ENCODE assay signal across 4 worm cellular contexts in genomic region chrX:3945681-3946080, ce11.
A peak's percentile ranks its signal among the peaks of the same experiment; 100 is the strongest.
TF ChIP-seq lines count a peak whose summit lies in the region.

No protein-coding gene starts in this region.

TF ChIP-seq in whole organism, L2 larva, 48 proteins besides CTCF, POLR2A, EP300 and RAD21:
- TF ChIP-seq nhr-237 (tag; optimal IDR thresholded peaks at IDR 0.05; lab: Kevin White, UChicago) = no peak
- TF ChIP-seq ceh-82 (tag; optimal IDR thresholded peaks at IDR 0.05; lab: Kevin White, UChicago) = no peak
- no peak for TF ChIP-seq aly-2 (tag; optimal IDR thresholded peaks at IDR 0.05; lab: Kevin White, UChicago)
- peak; percentile 34 for TF ChIP-seq unc-55 (GFP tag; optimal IDR thresholded peaks at IDR 0.05; lab: Kevin White, UChicago)
- no peak for TF ChIP-seq dmd-4 (tag; optimal IDR thresholded peaks at IDR 0.05; lab: Kevin White, UChicago)
- TF ChIP-seq mab-5 (tag; optimal IDR thresholded peaks at IDR 0.05; lab: Kevin White, UChicago) = peak; percentile 29
- TF ChIP-seq zag-1 (tag; optimal IDR thresholded peaks at IDR 0.05; lab: Kevin White, UChicago) = peak; percentile 32
- peak; percentile 35 for TF ChIP-seq lin-11 (tag; optimal IDR thresholded peaks at IDR 0.05; lab: Kevin White, UChicago)
- TF ChIP-seq crh-2 (tag; optimal IDR thresholded peaks at IDR 0.05; lab: Kevin White, UChicago) = peak; percentile 31
- peak; percentile 3 for TF ChIP-seq sem-4 (tag; optimal IDR thresholded peaks at IDR 0.05; lab: Kevin White, UChicago)
- peak; percentile 43 for TF ChIP-seq C34F6.9 (tag; optimal IDR thresholded peaks at IDR 0.05; lab: Kevin White, UChicago)
- TF ChIP-seq fos-1 (tag; optimal IDR thresholded peaks at IDR 0.05; lab: Kevin White, UChicago) = no peak
- no peak for TF ChIP-seq R02D3.7 (tag; optimal IDR thresholded peaks at IDR 0.05; lab: Kevin White, UChicago)
- peak in 1 of 2 experiments; percentile 21 for TF ChIP-seq mdl-1 (tag; optimal IDR thresholded peaks at IDR 0.05; lab: Kevin White, UChicago)
- TF ChIP-seq nhr-129 (tag; optimal IDR thresholded peaks at IDR 0.05; lab: Kevin White, UChicago) = peak; percentile 70
- TF ChIP-seq sma-9 (GFP tag; optimal IDR thresholded peaks at IDR 0.05; lab: Kevin White, UChicago) = peak; percentile 47
- TF ChIP-seq sma-9 (tag; optimal IDR thresholded peaks at IDR 0.05; lab: Kevin White, UChicago) = no peak
- peak; percentile 75 for TF ChIP-seq F13H6.1 (tag; optimal IDR thresholded peaks at IDR 0.05; lab: Kevin White, UChicago)
- no peak for TF ChIP-seq peb-1 (tag; optimal IDR thresholded peaks at IDR 0.05; lab: Kevin White, UChicago)
- no peak for TF ChIP-seq blmp-1 (tag; optimal IDR thresholded peaks at IDR 0.05; lab: Kevin White, UChicago; ENCODE audit: insufficient read depth)
- peak in 1 of 2 experiments; percentile 12 for TF ChIP-seq lsy-2 (tag; optimal IDR thresholded peaks at IDR 0.05; lab: Kevin White, UChicago)
- TF ChIP-seq mbf-1 (tag; optimal IDR thresholded peaks at IDR 0.05; lab: Kevin White, UChicago) = no peak
- TF ChIP-seq sma-3 (GFP tag; optimal IDR thresholded peaks at IDR 0.05; lab: Kevin White, UChicago) = no peak

TF ChIP-seq in whole organism, L4 larva, 104 proteins besides CTCF, POLR2A, EP300 and RAD21 (continues in another document):
- no peak for TF ChIP-seq Y75B8A.6 (GFP tag; IDR thresholded peaks at IDR 0.05; lab: Robert Waterston, UW)
- no peak for TF ChIP-seq spr-1 (tag; optimal IDR thresholded peaks at IDR 0.05; lab: Kevin White, UChicago)
- TF ChIP-seq dmd-8 (GFP tag; IDR thresholded peaks at IDR 0.05; lab: Robert Waterston, UW) = no peak
- no peak for TF ChIP-seq T20F7.1 (GFP tag; optimal IDR thresholded peaks at IDR 0.05; lab: Kevin White, UChicago)
- TF ChIP-seq mdt-29 (GFP tag; IDR thresholded peaks at IDR 0.05; lab: Robert Waterston, UW) = no peak
- TF ChIP-seq unc-39 (tag; optimal IDR thresholded peaks at IDR 0.05; lab: Kevin White, UChicago) = no peak
- TF ChIP-seq nhr-11 (tag; optimal IDR thresholded peaks at IDR 0.05; lab: Kevin White, UChicago) = peak; percentile 61
- TF ChIP-seq lin-15B (tag; optimal IDR thresholded peaks at IDR 0.05; lab: Kevin White, UChicago) = no peak
- TF ChIP-seq mxl-3 (GFP tag; optimal IDR thresholded peaks at IDR 0.05; lab: Kevin White, UChicago) = peak; percentile 59
- TF ChIP-seq mep-1 (tag; optimal IDR thresholded peaks at IDR 0.05; lab: Kevin White, UChicago) = peak; percentile 60
- peak; percentile 59 for TF ChIP-seq mes-2 (tag; optimal IDR thresholded peaks at IDR 0.05; lab: Kevin White, UChicago; ENCODE audit: poor library complexity, severe bottlenecking)
- no peak for TF ChIP-seq lin-29 (GFP tag; IDR thresholded peaks at IDR 0.05; lab: Robert Waterston, UW)
- TF ChIP-seq lin-39 (tag; optimal IDR thresholded peaks at IDR 0.05; lab: Kevin White, UChicago) = no peak
- no peak for TF ChIP-seq snpc-1.2 (GFP tag; IDR thresholded peaks at IDR 0.05; lab: Robert Waterston, UW)
- TF ChIP-seq tra-1 (GFP tag; IDR thresholded peaks at IDR 0.05; lab: Robert Waterston, UW) = no peak
- no peak for TF ChIP-seq zip-11 (GFP tag; IDR thresholded peaks at IDR 0.05; lab: Robert Waterston, UW)
- TF ChIP-seq zag-1 (tag; optimal IDR thresholded peaks at IDR 0.05; lab: Kevin White, UChicago) = no peak
- no peak for TF ChIP-seq aly-2 (tag; optimal IDR thresholded peaks at IDR 0.05; lab: Kevin White, UChicago)
- no peak for TF ChIP-seq F49E8.2 (tag; optimal IDR thresholded peaks at IDR 0.05; lab: Kevin White, UChicago; ENCODE audit: borderline replicate concordance)
- TF ChIP-seq egl-27 (tag; optimal IDR thresholded peaks at IDR 0.05; lab: Kevin White, UChicago) = no peak
- TF ChIP-seq F44E2.7 (GFP tag; IDR thresholded peaks at IDR 0.05; lab: Robert Waterston, UW) = no peak
- no peak for TF ChIP-seq ceh-62 (tag; optimal IDR thresholded peaks at IDR 0.05; lab: Kevin White, UChicago)
- peak; percentile 50; the same call in 1 of the 2 replicates for TF ChIP-seq vab-7 (GFP tag; IDR thresholded peaks at IDR 0.05; lab: Robert Waterston, UW)
- TF ChIP-seq Y105C5A.15 (GFP tag; IDR thresholded peaks at IDR 0.05; lab: Robert Waterston, UW) = no peak
- TF ChIP-seq F26F4.8 (GFP tag; conservative IDR thresholded peaks at IDR 0.05; lab: Robert Waterston, UW) = no peak

TF ChIP-seq in whole organism, late embryonic, 69 proteins besides CTCF, POLR2A, EP300 and RAD21 (continues in another document):
- TF ChIP-seq ceh-22 (tag; optimal IDR thresholded peaks at IDR 0.05; lab: Kevin White, UChicago) (no peak), lin-11 (tag; optimal IDR thresholded peaks at IDR 0.05; lab: Kevin White, UChicago) (no peak), sdc-2 (tag; optimal IDR thresholded peaks at IDR 0.05; lab: Kevin White, UChicago) (no peak), tbx-2 (tag; optimal IDR thresholded peaks at IDR 0.05; lab: Kevin White, UChicago) (peak; percentile 66), nhr-11 (tag; optimal IDR thresholded peaks at IDR 0.05; lab: Kevin White, UChicago) (no peak), K02D7.2 (tag; optimal IDR thresholded peaks at IDR 0.05; lab: Kevin White, UChicago) (no peak), dmd-4 (tag; optimal IDR thresholded peaks at IDR 0.05; lab: Kevin White, UChicago; ENCODE audit: borderline replicate concordance) (no peak), ceh-2 (tag; optimal IDR thresholded peaks at IDR 0.05; lab: Kevin White, UChicago) (peak; percentile 16), pha-4 (tag; optimal IDR thresholded peaks at IDR 0.05; lab: Kevin White, UChicago) (no peak), C38D4.7 (GFP tag; optimal IDR thresholded peaks at IDR 0.05; lab: Kevin White, UChicago) (no peak), ceh-34 (tag; optimal IDR thresholded peaks at IDR 0.05; lab: Kevin White, UChicago) (peak; percentile 55), rnt-1 (tag; optimal IDR thresholded peaks at IDR 0.05; lab: Kevin White, UChicago) (peak; percentile 50), gmeb-2 (tag; optimal IDR thresholded peaks at IDR 0.05; lab: Kevin White, UChicago) (no peak), unc-86 (tag; optimal IDR thresholded peaks at IDR 0.05; lab: Kevin White, UChicago) (no peak), ceh-14 (tag; optimal IDR thresholded peaks at IDR 0.05; lab: Kevin White, UChicago) (no peak), ceh-48 (tag; optimal IDR thresholded peaks at IDR 0.05; lab: Kevin White, UChicago) (peak; percentile 60), ceh-9 (tag; optimal IDR thresholded peaks at IDR 0.05; lab: Kevin White, UChicago) (no peak), nfya-1 (tag; optimal IDR thresholded peaks at IDR 0.05; lab: Kevin White, UChicago) (peak; percentile 57), che-1 (tag; optimal IDR thresholded peaks at IDR 0.05; lab: Kevin White, UChicago) (no peak), ahr-1 (tag; optimal IDR thresholded peaks at IDR 0.05; lab: Kevin White, UChicago) (no peak), ama-1 (optimal IDR thresholded peaks at IDR 0.05; lab: Kevin White, UChicago) (no peak), sox-4 (tag; optimal IDR thresholded peaks at IDR 0.05; lab: Kevin White, UChicago) (no peak), ceh-18 (tag; optimal IDR thresholded peaks at IDR 0.05; lab: Kevin White, UChicago) (peak; percentile 63), ceh-6 (GFP tag; optimal IDR thresholded peaks at IDR 0.05; lab: Kevin White, UChicago) (no peak), zip-5 (tag; optimal IDR thresholded peaks at IDR 0.05; lab: Kevin White, UChicago) (no peak), hlh-15 (tag; optimal IDR thresholded peaks at IDR 0.05; lab: Kevin White, UChicago) (no peak), unc-42 (tag; optimal IDR thresholded peaks at IDR 0.05; lab: Kevin White, UChicago) (peak; percentile 42)

TF ChIP-seq in whole organism, mixed stage, embryonic, 35 proteins besides CTCF, POLR2A, EP300 and RAD21:
- TF ChIP-seq blmp-1 (tag; optimal IDR thresholded peaks at IDR 0.05; lab: Kevin White, UChicago) (no peak), ces-1 (GFP tag; optimal IDR thresholded peaks at IDR 0.05; lab: Kevin White, UChicago) (peak; percentile 34), unc-120 (tag; optimal IDR thresholded peaks at IDR 0.05; lab: Kevin White, UChicago; ENCODE audit: poor library complexity, severe bottlenecking) (peak; percentile 88), pha-4 (tag; optimal IDR thresholded peaks at IDR 0.05; lab: Kevin White, UChicago) (peak; percentile 39)
